Fruit fly (Drosophila melanogaster) whole organism, embryonic: Measurements from ENCODE around the gene CG32281.
A peak's percentile ranks its signal among the peaks of the same experiment; 100 is the strongest.

Experiments
- CG10366 ChIP-seq: fragments of 200-800 bp; sonication (Bioruptor generic); IDR thresholded peaks from 2 replicates; pipeline ENCODE4 v1.3.6; 2022; ENCODE audit warnings: missing biosample characterization, missing genetic modification characterization
- CG11560 ChIP-seq: fragments of 200-800 bp; sonication (Bioruptor generic); IDR thresholded peaks from 3 replicates; pipeline ENCODE4 v1.3.6; 2022; ENCODE audit warnings: missing biosample characterization, missing genetic modification characterization
- CG12391 ChIP-seq: fragments of 200-800 bp; sonication (Bioruptor generic); optimal IDR thresholded peaks from 3 replicates; lab custom pipeline; 2018; ENCODE audit warnings: missing biosample characterization, mild to moderate bottlenecking, missing genetic modification characterization, moderate library complexity
- CG12659 ChIP-seq: fragments of 200-800 bp; sonication (Bioruptor generic); optimal IDR thresholded peaks from 3 replicates; lab custom pipeline; 2017; ENCODE audit warnings: mild to moderate bottlenecking, missing biosample characterization, missing genetic modification reagents, missing genetic modification characterization
- CG13775 ChIP-seq: fragments of 200-800 bp; sonication (Bioruptor generic); optimal IDR thresholded peaks from 3 replicates; lab custom pipeline; 2017; ENCODE audit warnings: missing biosample characterization, mild to moderate bottlenecking, missing genetic modification characterization
- CG14710 ChIP-seq: fragments of 200-800 bp; sonication (Bioruptor generic); optimal IDR thresholded peaks from 3 replicates; lab custom pipeline; 2019; ENCODE audit warnings: missing biosample characterization, mild to moderate bottlenecking, missing genetic modification characterization, moderate library complexity
- CG14860 ChIP-seq: fragments of 200-800 bp; sonication (Bioruptor generic); IDR thresholded peaks from 3 replicates; pipeline ENCODE4 v1.3.6; 2022; ENCODE audit warnings: missing biosample characterization, missing genetic modification characterization; ENCODE audit not compliant: partially characterized antibody
- CG15696 ChIP-seq: fragments of 200-800 bp; sonication (Bioruptor generic); optimal IDR thresholded peaks from 2 replicates; lab custom pipeline; 2019; ENCODE audit warnings: missing biosample characterization, mild to moderate bottlenecking, missing genetic modification characterization, moderate library complexity
- CG1603 ChIP-seq: fragments of 200-800 bp; sonication (Bioruptor generic); optimal IDR thresholded peaks from 2 replicates; lab custom pipeline; 2019; ENCODE audit warnings: missing biosample characterization, mild to moderate bottlenecking, missing genetic modification characterization, moderate library complexity
- CG17328 ChIP-seq: fragments of 200-800 bp; sonication (Bioruptor generic); IDR thresholded peaks from 2 replicates; pipeline ENCODE4 v1.3.6; 2022; ENCODE audit warnings: missing biosample characterization, missing genetic modification characterization
- CG18764 ChIP-seq: fragments of 200-800 bp; sonication (Bioruptor generic); optimal IDR thresholded peaks from 3 replicates; lab custom pipeline; 2016; ENCODE audit warnings: missing biosample characterization, missing genetic modification characterization
- CG2116 ChIP-seq: fragments of 200-800 bp; sonication (Bioruptor generic); optimal IDR thresholded peaks from 3 replicates; lab custom pipeline; 2018; ENCODE audit warnings: missing biosample characterization, mild to moderate bottlenecking, missing genetic modification characterization
- CG31441 ChIP-seq: fragments of 200-800 bp; sonication (Bioruptor generic); IDR thresholded peaks from 2 replicates; pipeline ENCODE4 v1.3.6; 2022; ENCODE audit warnings: missing biosample characterization, missing genetic modification characterization
- CG3995 ChIP-seq: fragments of 200-800 bp; sonication (Bioruptor generic); optimal IDR thresholded peaks from 3 replicates; lab custom pipeline; 2016; ENCODE audit warnings: missing biosample characterization, missing genetic modification characterization
- CG42726 ChIP-seq: fragments of 200-800 bp; sonication (Bioruptor generic); IDR thresholded peaks from 2 replicates; pipeline ENCODE4 v1.3.6; 2022; ENCODE audit warnings: missing biosample characterization, missing genetic modification characterization; ENCODE audit not compliant: partially characterized antibody
- CG4617 ChIP-seq: fragments of 200-800 bp; sonication (Bioruptor generic); optimal IDR thresholded peaks from 3 replicates; lab custom pipeline; 2016; ENCODE audit warnings: missing biosample characterization, missing genetic modification characterization, borderline replicate concordance
- CG4820 ChIP-seq: fragments of 200-800 bp; sonication (Bioruptor generic); optimal IDR thresholded peaks from 3 replicates; lab custom pipeline; 2016; ENCODE audit warnings: missing biosample characterization, missing genetic modification characterization
- CG5953 ChIP-seq: fragments of 200-800 bp; sonication (Bioruptor generic); IDR thresholded peaks from 2 replicates; pipeline ENCODE4 v1.3.6; 2022; ENCODE audit warnings: missing biosample characterization, missing genetic modification characterization
- CG6689 ChIP-seq: fragments of 200-800 bp; sonication (Bioruptor generic); IDR thresholded peaks from 2 replicates; pipeline ENCODE4 v1.3.6; 2022; ENCODE audit warnings: missing biosample characterization, missing genetic modification characterization
- CG9437 ChIP-seq: fragments of 200-800 bp; sonication (Bioruptor generic); optimal IDR thresholded peaks from 2 replicates; lab custom pipeline; 2018; ENCODE audit warnings: missing biosample characterization, mild to moderate bottlenecking, missing genetic modification characterization
- Dfd ChIP-seq, 2 experiments: fragments of >200 bp; optimal IDR thresholded peaks; 2 replicates each; lab custom pipeline; 2017; ENCODE audit warnings: missing biosample characterization in 2 of 2, missing genetic modification characterization in 2 of 2
- Ets65A ChIP-seq: fragments of 200-800 bp; sonication (Bioruptor generic); peaks from one replicate; lab custom pipeline; 2016; ENCODE audit warnings: missing biosample characterization, missing genetic modification characterization
- Med ChIP-seq: fragments of 200-800 bp; sonication (Bioruptor generic); peaks from one replicate; lab custom pipeline; 2016; ENCODE audit warnings: missing biosample characterization, missing genetic modification characterization, mild to moderate bottlenecking, inconsistent platforms, moderate library complexity
- Sry-β ChIP-seq: fragments of 200-800 bp; sonication (Bioruptor generic); optimal IDR thresholded peaks from 2 replicates; lab custom pipeline; 2018; ENCODE audit warnings: missing biosample characterization, mild to moderate bottlenecking, missing genetic modification characterization, moderate library complexity
- ato ChIP-seq: fragments of 200-800 bp; sonication (Bioruptor generic); IDR thresholded peaks from 2 replicates; pipeline ENCODE4 v1.3.6; 2022; ENCODE audit warnings: missing biosample characterization, missing genetic modification characterization; ENCODE audit not compliant: partially characterized antibody
- chinmo ChIP-seq: fragments of 200-800 bp; sonication (Bioruptor generic); IDR thresholded peaks from 4 replicates; pipeline ENCODE4 v1.3.6; 2022; ENCODE audit warnings: missing biosample characterization, missing genetic modification characterization; ENCODE audit not compliant: partially characterized antibody
- dmrt11E ChIP-seq: fragments of 200-800 bp; sonication (Bioruptor generic); optimal IDR thresholded peaks from 3 replicates; lab custom pipeline; 2018; ENCODE audit warnings: missing biosample characterization, mild to moderate bottlenecking, missing genetic modification characterization, moderate library complexity
- ewg ChIP-seq: fragments of 200-800 bp; sonication (Bioruptor generic); optimal IDR thresholded peaks from 3 replicates; lab custom pipeline; 2017; ENCODE audit warnings: mild to moderate bottlenecking, missing biosample characterization, missing genetic modification reagents, missing genetic modification characterization
- fd96Cb ChIP-seq: fragments of 200-800 bp; sonication (Bioruptor generic); optimal IDR thresholded peaks from 2 replicates; lab custom pipeline; 2018; ENCODE audit warnings: missing biosample characterization, mild to moderate bottlenecking, missing genetic modification characterization, moderate library complexity
- lilli ChIP-seq: fragments of 200-800 bp; sonication (Bioruptor generic); optimal IDR thresholded peaks from 3 replicates; lab custom pipeline; 2016; ENCODE audit warnings: missing biosample characterization, missing genetic modification characterization
- lola ChIP-seq, 3 experiments: fragments of >200 bp in 2 of 3; fragments of 200-800 bp in 1 of 3; sonication (Bioruptor generic) in 1 of 3; optimal IDR thresholded peaks; 2 replicates each; lab custom pipeline; 2017 to 2019; ENCODE audit warnings: missing biosample characterization in 3 of 3, missing genetic modification characterization in 3 of 3, mild to moderate bottlenecking in 1 of 3, moderate library complexity in 1 of 3
- luna ChIP-seq: fragments of 200-800 bp; sonication (Bioruptor generic); optimal IDR thresholded peaks from 2 replicates; lab custom pipeline; 2016; ENCODE audit warnings: missing biosample characterization, missing genetic modification characterization
- nmo ChIP-seq: fragments of 200-800 bp; sonication (Bioruptor generic); optimal IDR thresholded peaks from 2 replicates; lab custom pipeline; 2018; ENCODE audit warnings: missing biosample characterization, mild to moderate bottlenecking, missing genetic modification characterization, moderate library complexity
- prd ChIP-seq, 3 experiments: fragments of >200 bp in 2 of 3; fragments of 200-800 bp in 1 of 3; sonication (Bioruptor generic) in 1 of 3; optimal IDR thresholded peaks in 2 of 3; IDR thresholded peaks in 1 of 3; 2 replicates in 2 of 3; 3 replicates in 1 of 3; pipeline versions ENCODE4 v1.3.6 to Lab custom; 2017 to 2022; ENCODE audit warnings: missing biosample characterization in 1 of 3, missing genetic modification characterization in 1 of 3
- row ChIP-seq: fragments of 200-800 bp; sonication (Bioruptor generic); IDR thresholded peaks from 3 replicates; pipeline ENCODE4 v1.3.6; 2022; ENCODE audit warnings: missing biosample characterization, missing genetic modification characterization
- sob ChIP-seq: fragments of 200-800 bp; sonication (Bioruptor generic); IDR thresholded peaks from 2 replicates; pipeline ENCODE4 v1.3.6; 2022; ENCODE audit warnings: missing biosample characterization, missing genetic modification characterization
- stwl ChIP-seq: fragments of 200-800 bp; sonication (Bioruptor generic); optimal IDR thresholded peaks from 3 replicates; lab custom pipeline; 2018; ENCODE audit warnings: missing biosample characterization, mild to moderate bottlenecking, missing genetic modification characterization, moderate library complexity
- trem ChIP-seq: fragments of 200-800 bp; optimal IDR thresholded peaks from 3 replicates; lab custom pipeline; 2019; ENCODE audit warnings: missing biosample characterization, mild to moderate bottlenecking, missing genetic modification characterization, moderate library complexity
- unc-4 ChIP-seq: fragments of 200-800 bp; sonication (Bioruptor generic); IDR thresholded peaks from 2 replicates; pipeline ENCODE4 v1.3.6; 2022; ENCODE audit warnings: missing biosample characterization, missing genetic modification characterization; ENCODE audit not compliant: partially characterized antibody
- unpg ChIP-seq: fragments of 200-800 bp; sonication (Bioruptor generic); optimal IDR thresholded peaks from 3 replicates; lab custom pipeline; 2018; ENCODE audit warnings: missing biosample characterization, mild to moderate bottlenecking, missing genetic modification characterization, moderate library complexity

The CG32281 gene

dm6 chr3L:3149060-3149872, 19.9 kb upstream of the CG32281 start (continued):
- TF ChIP-seq CG42726 (GFP tag; lab: Robert Waterston, UW) (peak; percentile 23; the same call in 1 of the 2 replicates), CG11560 (no peak)

dm6 chr3L:3150376-3150775, 18.8 kb upstream of the CG32281 start:
- TF ChIP-seq CG42726 (GFP tag; lab: Robert Waterston, UW) (0 out of 2 replicates have a peak, but pooled peaks have one; percentile 21), CG17328 (GFP tag; lab: Robert Waterston, UW) (no peak), Dfd (GFP tag; optimal IDR thresholded peaks at IDR 0.05; lab: Kevin White, UChicago) (peak in 1 of 2 experiments; percentile 91), CG5953 (0 out of 2 replicates have a peak, but pooled peaks have one; percentile 4), Med (peak; percentile 53), sob (0 out of 2 replicates have a peak, but pooled peaks have one; percentile 29), CG4820 (GFP tag; lab: Kevin White, UChicago) (no peak), Ets65A (GFP tag; lab: Kevin White, UChicago) (peak; percentile 86)

- TF ChIP-seq CG10366 (GFP tag; lab: Robert Waterston, UW) (no peak), unpg (GFP tag; lab: Kevin White, UChicago) (no peak), unc-4 (GFP tag; lab: Robert Waterston, UW) (no peak), luna (no peak), CG18764 (GFP tag; lab: Kevin White, UChicago) (no peak), CG14860 (no peak)
Measured at dm6 chr3L:3157651-3158050, 11.5 kb upstream of the CG32281 start.

- peak; percentile 34 for TF ChIP-seq CG9437 (GFP tag; lab: Kevin White, UChicago)
- TF ChIP-seq CG3995, result peak; percentile 95
- TF ChIP-seq CG6689 (GFP tag; lab: Robert Waterston, UW), result 0 out of 2 replicates have a peak, but pooled peaks have one; percentile 5
- TF ChIP-seq CG12391, result peak; percentile 58
- TF ChIP-seq fd96Cb (tag; lab: Kevin White, UChicago), result no peak
- TF ChIP-seq CG4617 (GFP tag; lab: Kevin White, UChicago), result peak; percentile 47
- 0 out of 2 replicates have a peak, but pooled peaks have one; percentile 30 for TF ChIP-seq ato (GFP tag; lab: Robert Waterston, UW)
- peak; percentile 51 for TF ChIP-seq CG14710
- TF ChIP-seq CG1603 (tag; lab: Kevin White, UChicago), result peak; percentile 99
- peak; percentile 14 for TF ChIP-seq CG15696
- peak; percentile 46 for TF ChIP-seq stwl
- TF ChIP-seq CG31441, result no peak
- TF ChIP-seq Sry-β (GFP tag; lab: Kevin White, UChicago), result no peak
- TF ChIP-seq trem (tag; lab: Kevin White, UChicago), result peak; percentile 35
- peak in 1 of 3 experiments; percentile 51 for TF ChIP-seq lola (GFP tag; optimal IDR thresholded peaks at IDR 0.05; lab: Kevin White, UChicago)
- no peak for TF ChIP-seq ewg (GFP tag; lab: Kevin White, UChicago)
- TF ChIP-seq CG12659 (GFP tag; lab: Kevin White, UChicago), result peak; percentile 55
- peak; percentile 73 for TF ChIP-seq row (GFP tag; lab: Robert Waterston, UW)
- TF ChIP-seq dmrt11E, result peak; percentile 40
- TF ChIP-seq chinmo (GFP tag; lab: Robert Waterston, UW), result 0 out of 4 replicates have a peak, but pooled peaks have one; percentile 29
- peak; percentile 11 for TF ChIP-seq lilli
- TF ChIP-seq nmo (GFP tag; lab: Kevin White, UChicago), result peak; percentile 48
- TF ChIP-seq CG2116 (GFP tag; lab: Kevin White, UChicago), result peak; percentile 39
- TF ChIP-seq CG13775 (GFP tag; lab: Kevin White, UChicago), result peak; percentile 6
- TF ChIP-seq prd (optimal IDR thresholded peaks at IDR 0.05; lab: Kevin White, UChicago), result no peak
- 0 out of 3 replicates have a peak, but pooled peaks have one; percentile 12 for TF ChIP-seq prd (GFP tag; IDR thresholded peaks at IDR 0.05; lab: Robert Waterston, UW)
Measured at dm6 chr3L:3159309-3160194, 9.6 kb upstream of the CG32281 start, which contains the start of the genes ND-30 and CG15812. TSS of gene ND-30 (minus strand) at chr3L:3159578. TSS of gene CG15812 (plus strand) at chr3L:3159991.
